Fruit fly (Drosophila melanogaster): ENCODE results near the gene RpL13.

Gene RpL13

DNA sequence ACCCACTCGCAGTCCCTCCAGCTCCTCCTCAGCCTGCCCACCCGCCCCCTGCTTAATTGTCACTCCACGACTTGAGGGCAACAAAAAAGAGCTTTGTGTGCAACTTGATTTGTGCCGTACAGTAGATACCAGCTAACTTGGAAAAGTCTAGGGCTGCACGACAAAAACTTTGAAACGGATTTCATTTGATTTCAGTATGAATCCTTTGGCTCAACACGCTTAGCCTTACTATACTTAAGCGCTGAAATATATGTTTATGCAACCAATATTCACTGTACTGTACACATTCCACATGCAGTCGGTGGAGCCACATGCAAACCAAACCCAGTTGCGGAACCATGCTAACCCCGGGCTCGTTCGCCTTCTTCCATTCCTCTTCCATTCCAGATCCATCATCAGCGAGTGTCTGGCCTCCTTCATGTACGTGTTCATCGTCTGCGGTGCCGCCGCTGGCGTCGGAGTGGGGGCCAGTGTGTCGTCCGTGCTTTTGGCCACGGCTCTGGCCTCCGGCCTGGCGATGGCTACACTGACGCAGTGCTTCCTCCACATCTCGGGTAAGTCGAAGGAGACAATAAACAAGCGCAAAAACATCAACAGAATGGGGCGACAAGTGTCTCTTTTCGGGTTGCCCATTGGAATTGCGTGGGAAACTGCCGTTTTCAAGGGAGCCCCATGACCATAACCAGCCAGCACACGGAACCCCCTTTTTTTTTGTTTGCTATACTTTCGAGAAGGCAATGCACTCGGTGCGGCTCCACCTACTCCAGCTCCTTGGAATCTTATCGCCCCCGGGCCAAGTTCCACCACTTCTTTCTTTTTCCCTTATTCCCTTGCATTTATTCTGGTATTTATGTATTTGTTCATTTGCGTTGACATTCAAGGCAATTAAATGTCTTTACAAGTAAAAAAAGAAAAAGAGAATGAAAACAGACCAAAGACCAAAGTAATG is 19.6 kb downstream of the RpL13 start (continued):
- peak; percentile 80 for TF ChIP-seq CG11762 (GFP tag; optimal IDR thresholded peaks at IDR 0.05; ENCODE audit: insufficient read depth)
- peak; percentile 75 for TF ChIP-seq vri (GFP tag; optimal IDR thresholded peaks at IDR 0.05)
- TF ChIP-seq cyc (GFP tag; optimal IDR thresholded peaks at IDR 0.05) = peak; percentile 94
- TF ChIP-seq pdm3 (GFP tag; optimal IDR thresholded peaks at IDR 0.05) = peak; percentile 89
- peak; percentile 81 for TF ChIP-seq lz (GFP tag; optimal IDR thresholded peaks at IDR 0.05)
- TF ChIP-seq Eip78C (GFP tag) = peak; percentile 97
- TF ChIP-seq CG3032 (tag; optimal IDR thresholded peaks at IDR 0.05) = peak; percentile 93
- TF ChIP-seq CG16779 (tag; optimal IDR thresholded peaks at IDR 0.05) = peak; percentile 72
- peak; percentile 91 for TF ChIP-seq CG34406 (GFP tag; optimal IDR thresholded peaks at IDR 0.05)
- peak; percentile 90 for TF ChIP-seq net (GFP tag; optimal IDR thresholded peaks at IDR 0.05)
- peak; percentile 88 for TF ChIP-seq Gug (GFP tag; IDR thresholded peaks at IDR 0.05)
- peak; percentile 91 for TF ChIP-seq fd59A (GFP tag; optimal IDR thresholded peaks at IDR 0.05)
- TF ChIP-seq fkh (GFP tag; optimal IDR thresholded peaks at IDR 0.05) = no peak
- peak; percentile 91 for TF ChIP-seq CG7368 (GFP tag; optimal IDR thresholded peaks at IDR 0.05)
- TF ChIP-seq OdsH (GFP tag; optimal IDR thresholded peaks at IDR 0.05) = peak; percentile 90
- peak; percentile 91 for TF ChIP-seq CG15336 (GFP tag; IDR thresholded peaks at IDR 0.05)
- peak; percentile 95 for TF ChIP-seq Met (GFP tag; optimal IDR thresholded peaks at IDR 0.05)
- peak; percentile 94 for TF ChIP-seq CG10669 (GFP tag; optimal IDR thresholded peaks at IDR 0.05)
- peak; percentile 92 for TF ChIP-seq topi (GFP tag; optimal IDR thresholded peaks at IDR 0.05)
- TF ChIP-seq eg (GFP tag; IDR thresholded peaks at IDR 0.05) = peak; percentile 94
- TF ChIP-seq acj6 (GFP tag; optimal IDR thresholded peaks at IDR 0.05) = peak; percentile 93
- TF ChIP-seq spab (GFP tag; optimal IDR thresholded peaks at IDR 0.05) = peak; percentile 93

DNA sequence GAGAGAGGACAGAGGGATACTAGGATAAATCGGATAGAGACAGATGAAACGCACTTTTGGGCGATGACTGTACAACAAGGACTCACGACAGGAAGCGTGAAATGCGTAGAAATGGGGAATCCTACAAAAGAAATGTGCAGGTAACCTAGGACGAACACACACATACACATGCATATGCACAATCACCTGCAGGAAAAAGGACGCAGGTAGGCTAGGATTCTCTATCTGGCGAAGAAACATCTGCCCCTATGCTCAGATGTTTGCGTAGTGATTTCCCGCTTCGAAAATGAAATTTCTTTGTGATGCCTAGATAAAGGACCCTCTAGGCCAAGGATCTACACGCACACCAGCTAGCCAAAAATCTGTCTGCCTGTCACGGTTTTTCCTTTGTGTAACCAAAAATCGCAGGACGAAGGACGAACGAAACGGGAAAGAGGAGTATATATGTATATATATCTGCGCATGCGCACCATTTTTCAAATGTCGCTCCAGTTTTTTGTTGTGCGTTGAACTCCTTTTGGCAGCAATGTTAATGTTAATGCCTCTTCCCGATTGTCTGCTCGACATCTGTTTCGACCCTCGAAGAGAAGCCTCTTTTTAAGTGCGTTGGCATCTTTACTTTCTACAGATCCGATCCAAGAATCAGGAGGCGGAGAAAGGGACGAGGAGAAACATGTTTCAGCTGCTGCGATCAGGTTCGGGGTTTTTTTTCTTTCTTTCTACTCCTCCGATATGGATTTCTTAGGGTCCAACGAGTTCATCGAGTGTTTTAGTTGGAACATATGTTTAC is 21.3 kb downstream of the RpL13 start:
- TF ChIP-seq CG7368 (GFP tag; optimal IDR thresholded peaks at IDR 0.05) (no peak), svp (GFP tag) (peak; percentile 26), net (GFP tag; optimal IDR thresholded peaks at IDR 0.05) (peak; percentile 10), esn (GFP tag; optimal IDR thresholded peaks at IDR 0.05) (no peak), CG6792 (GFP tag; optimal IDR thresholded peaks at IDR 0.05) (no peak), OdsH (GFP tag; optimal IDR thresholded peaks at IDR 0.05) (no peak), acj6 (GFP tag; optimal IDR thresholded peaks at IDR 0.05) (no peak), fkh (GFP tag; optimal IDR thresholded peaks at IDR 0.05) (no peak), Eip78C (GFP tag) (peak; percentile 40), Met (GFP tag; optimal IDR thresholded peaks at IDR 0.05) (no peak), Ets96B (tag; optimal IDR thresholded peaks at IDR 0.05) (no peak), vri (GFP tag; optimal IDR thresholded peaks at IDR 0.05) (peak; percentile 2), Blimp-1 (GFP tag; optimal IDR thresholded peaks at IDR 0.05) (peak; percentile 61), Ets21C (GFP tag; optimal IDR thresholded peaks at IDR 0.05) (no peak)

DNA sequence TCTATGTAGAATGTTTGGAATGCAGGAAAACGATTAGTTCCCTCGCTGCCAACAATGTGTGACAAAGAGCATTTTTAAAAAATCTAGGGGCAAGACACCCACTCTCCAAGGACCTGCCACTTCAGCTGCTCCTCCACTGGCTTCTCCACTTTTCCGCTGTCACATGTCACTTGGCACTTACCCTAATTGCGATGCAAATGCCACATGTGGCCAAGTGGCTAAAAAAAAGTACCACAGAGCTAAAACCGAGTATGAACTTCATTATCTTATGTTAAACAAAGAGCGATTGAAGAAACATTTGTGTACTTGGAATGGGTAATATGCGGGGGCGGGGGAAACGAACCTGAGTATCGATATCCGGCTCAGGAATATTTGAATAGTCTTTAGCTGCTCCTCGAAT is 22.2 kb downstream of the RpL13 start:
- TF ChIP-seq svp (GFP tag) (peak; percentile 27), fd85E (GFP tag; optimal IDR thresholded peaks at IDR 0.05) (no peak)

DNA sequence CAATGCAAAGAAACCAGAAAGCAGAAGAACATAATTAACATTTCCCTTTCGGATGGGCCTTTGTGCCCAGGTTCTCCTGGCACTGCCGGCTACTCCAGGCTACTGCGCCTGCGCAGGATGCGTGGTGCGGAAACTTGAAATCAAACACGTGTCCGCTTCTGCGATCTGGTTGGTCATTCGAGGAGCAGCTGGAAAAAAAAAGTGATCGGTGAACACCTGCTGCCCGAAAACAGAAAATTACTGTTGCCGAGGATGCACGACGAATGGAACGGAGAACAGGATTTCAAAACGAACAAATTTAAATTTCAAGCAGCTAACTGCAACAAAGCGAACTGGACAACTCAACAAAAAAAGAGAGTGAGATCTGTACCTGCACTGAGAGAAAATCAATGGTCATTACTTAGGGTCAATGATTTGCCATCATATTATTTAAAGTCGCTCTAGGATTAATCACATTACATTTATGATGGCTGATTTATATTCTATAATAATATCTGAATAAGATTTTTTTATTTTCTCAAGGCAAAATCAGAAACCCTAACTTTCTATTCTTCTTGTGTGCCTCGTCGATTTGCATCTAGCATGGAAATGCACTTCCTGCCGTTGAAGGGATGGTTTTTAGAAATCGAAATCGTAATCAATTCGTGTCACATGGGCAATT is 22.9 kb downstream of the RpL13 start:
- no peak for TF ChIP-seq salr (GFP tag; optimal IDR thresholded peaks at IDR 0.05)
- no peak for TF ChIP-seq CG8319 (GFP tag; optimal IDR thresholded peaks at IDR 0.05)
- peak; percentile 2 for TF ChIP-seq CG10631 (GFP tag; optimal IDR thresholded peaks at IDR 0.05)
- peak; percentile 32 for TF ChIP-seq CG10669 (GFP tag; optimal IDR thresholded peaks at IDR 0.05)
- peak; percentile 38 for TF ChIP-seq OdsH (GFP tag; optimal IDR thresholded peaks at IDR 0.05)
- TF ChIP-seq vri (GFP tag; optimal IDR thresholded peaks at IDR 0.05) = no peak
- TF ChIP-seq CG11902 (GFP tag; optimal IDR thresholded peaks at IDR 0.05) = peak; percentile 3
- TF ChIP-seq cyc (GFP tag; optimal IDR thresholded peaks at IDR 0.05) = peak; percentile 44
- peak; percentile 62 for TF ChIP-seq acj6 (GFP tag; optimal IDR thresholded peaks at IDR 0.05)
- TF ChIP-seq CG11762 (GFP tag; optimal IDR thresholded peaks at IDR 0.05; ENCODE audit: insufficient read depth) = no peak
- peak; percentile 23 for TF ChIP-seq achi (GFP tag; optimal IDR thresholded peaks at IDR 0.05)
- no peak for TF ChIP-seq CG6792 (GFP tag; optimal IDR thresholded peaks at IDR 0.05)
- TF ChIP-seq Hr39 (GFP tag; optimal IDR thresholded peaks at IDR 0.05) = peak; percentile 30
- TF ChIP-seq Blimp-1 (GFP tag; optimal IDR thresholded peaks at IDR 0.05) = peak; percentile 71
- no peak for TF ChIP-seq CG8632 (GFP tag; optimal IDR thresholded peaks at IDR 0.05)
- TF ChIP-seq Eip93F (GFP tag; optimal IDR thresholded peaks at IDR 0.05) = no peak
- peak; percentile 54 for TF ChIP-seq Sox102F (GFP tag; optimal IDR thresholded peaks at IDR 0.05)
- peak; percentile 84 for TF ChIP-seq svp (GFP tag)
- TF ChIP-seq fd85E (GFP tag; optimal IDR thresholded peaks at IDR 0.05) = no peak
- peak; percentile 63 for TF ChIP-seq Smox (GFP tag; optimal IDR thresholded peaks at IDR 0.05)
- TF ChIP-seq CG31627 (GFP tag; optimal IDR thresholded peaks at IDR 0.05) = peak; percentile 32
- TF ChIP-seq topi (GFP tag; optimal IDR thresholded peaks at IDR 0.05) = peak; percentile 65

Measured in whole organism, prepupa.